Worm (Caenorhabditis elegans): ENCODE results near the gene F35E12.9.

ce11 chrV:13736147-13736546 lies 8.8 kb downstream of the F35E12.9 start, which contains the start of gene F35E12.6:
- no peak for TF ChIP-seq nhr-237 (tag; optimal IDR thresholded peaks at IDR 0.05)
- no peak for TF ChIP-seq skn-1 (tag; optimal IDR thresholded peaks at IDR 0.05)
- no peak for TF ChIP-seq lin-39 (tag; optimal IDR thresholded peaks at IDR 0.05)
- TF ChIP-seq lin-13 (GFP tag; optimal IDR thresholded peaks at IDR 0.05) = no peak
- TF ChIP-seq snpc-4 (tag; optimal IDR thresholded peaks at IDR 0.05) = no peak
- no peak for TF ChIP-seq elt-3 (tag; optimal IDR thresholded peaks at IDR 0.05)
- TF ChIP-seq snu-23 (GFP tag; optimal IDR thresholded peaks at IDR 0.05) = no peak
- TF ChIP-seq fkh-10 (GFP tag; optimal IDR thresholded peaks at IDR 0.05) = no peak
- no peak for TF ChIP-seq unc-62 (GFP tag; optimal IDR thresholded peaks at IDR 0.05)
- no peak for TF ChIP-seq nhr-12 (tag; optimal IDR thresholded peaks at IDR 0.05)
